Fruit fly (Drosophila melanogaster): ENCODE data around the gene rod.

The rod gene

DNA sequence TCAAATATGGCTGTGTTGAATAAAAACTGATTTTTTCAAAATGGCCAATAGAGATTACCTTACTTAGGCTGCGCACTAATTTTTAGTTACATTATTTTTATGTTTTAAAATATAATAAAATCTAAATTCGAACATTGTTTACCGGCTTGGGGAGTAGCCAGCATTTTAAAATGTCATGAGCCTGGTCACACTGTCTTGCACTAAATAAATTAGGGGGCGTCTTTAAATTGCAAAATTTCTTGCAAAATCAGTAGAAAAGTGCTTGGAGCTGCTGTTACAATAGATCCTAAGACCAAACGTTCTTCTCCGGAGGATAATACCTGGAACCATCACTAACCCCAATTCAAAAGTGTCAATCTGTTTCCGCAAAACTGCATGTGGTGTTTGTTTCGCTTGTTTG is 37.0 kb downstream of the rod start, which contains the start of gene pasha (continued):
- no peak for TF ChIP-seq D (optimal IDR thresholded peaks at IDR 0.05)
- TF ChIP-seq D (GFP tag; optimal IDR thresholded peaks at IDR 0.05), result no peak
- TF ChIP-seq Dad (GFP tag; optimal IDR thresholded peaks at IDR 0.05), result no peak
- TF ChIP-seq so (GFP tag; IDR thresholded peaks at IDR 0.05), result no peak
- TF ChIP-seq HLH4C (GFP tag; IDR thresholded peaks at IDR 0.05; ENCODE audit: partially characterized antibody), result no peak
- no peak for TF ChIP-seq CG6254 (GFP tag; optimal IDR thresholded peaks at IDR 0.05)
- TF ChIP-seq cg (GFP tag; optimal IDR thresholded peaks at IDR 0.05), result no peak
- TF ChIP-seq CG9215 (GFP tag; IDR thresholded peaks at IDR 0.05), result no peak
- TF ChIP-seq CG34224 (GFP tag; IDR thresholded peaks at IDR 0.05; ENCODE audit: partially characterized antibody), result no peak
- TF ChIP-seq fd96Cb (tag; optimal IDR thresholded peaks at IDR 0.05), result no peak
- TF ChIP-seq lmd (GFP tag; IDR thresholded peaks at IDR 0.05), result no peak
- no peak for TF ChIP-seq her (GFP tag; optimal IDR thresholded peaks at IDR 0.05)
- no peak for TF ChIP-seq CG12236 (GFP tag; optimal IDR thresholded peaks at IDR 0.05)
- no peak for TF ChIP-seq rib (GFP tag; IDR thresholded peaks at IDR 0.05)
- TF ChIP-seq CG1603 (tag; optimal IDR thresholded peaks at IDR 0.05), result no peak
- TF ChIP-seq MESR4 (GFP tag; optimal IDR thresholded peaks at IDR 0.05), result peak; percentile 19
- TF ChIP-seq CG1233 (GFP tag; optimal IDR thresholded peaks at IDR 0.05), result no peak
- TF ChIP-seq CkIIα-i1 (GFP tag; IDR thresholded peaks at IDR 0.05), result no peak
- no peak for TF ChIP-seq Ravus (GFP tag; IDR thresholded peaks at IDR 0.05)
- no peak for TF ChIP-seq Oaz (GFP tag; IDR thresholded peaks at IDR 0.05)
- no peak for TF ChIP-seq Neu2 (GFP tag; optimal IDR thresholded peaks at IDR 0.05; ENCODE audit: borderline replicate concordance)
- no peak for TF ChIP-seq CG11247 (GFP tag; IDR thresholded peaks at IDR 0.05)
- no peak for TF ChIP-seq run (tag; optimal IDR thresholded peaks at IDR 0.05)
- TF ChIP-seq vfl (GFP tag; optimal IDR thresholded peaks at IDR 0.05), result no peak
- TF ChIP-seq CG7786 (GFP tag; optimal IDR thresholded peaks at IDR 0.05), result no peak
- no peak for TF ChIP-seq Mad (GFP tag; optimal IDR thresholded peaks at IDR 0.05)
- TF ChIP-seq CG14050 (GFP tag; IDR thresholded peaks at IDR 0.05), result no peak
- no peak for TF ChIP-seq CG11696 (GFP tag; IDR thresholded peaks at IDR 0.05)
- no peak for TF ChIP-seq ase (GFP tag; IDR thresholded peaks at IDR 0.05)
- no peak for TF ChIP-seq CG3838 (GFP tag; optimal IDR thresholded peaks at IDR 0.05)
- TF ChIP-seq CG8388 (GFP tag; optimal IDR thresholded peaks at IDR 0.05), result no peak
- TF ChIP-seq HmgZ (tag; optimal IDR thresholded peaks at IDR 0.05), result no peak
- TF ChIP-seq Camta (GFP tag; optimal IDR thresholded peaks at IDR 0.05), result no peak
- TF ChIP-seq CG31388 (GFP tag; optimal IDR thresholded peaks at IDR 0.05), result no peak
- TF ChIP-seq Atf-2 (GFP tag; optimal IDR thresholded peaks at IDR 0.05), result no peak
- no peak for TF ChIP-seq tap (tag; optimal IDR thresholded peaks at IDR 0.05)
- TF ChIP-seq pzg (GFP tag; optimal IDR thresholded peaks at IDR 0.05), result peak; percentile 35
- TF ChIP-seq NC2α (GFP tag; optimal IDR thresholded peaks at IDR 0.05), result no peak
- TF ChIP-seq CG8478 (optimal IDR thresholded peaks at IDR 0.05), result no peak
- TF ChIP-seq pros (GFP tag; optimal IDR thresholded peaks at IDR 0.05), result no peak
- peak; percentile 3 for TF ChIP-seq lbe (GFP tag; optimal IDR thresholded peaks at IDR 0.05)
- TF ChIP-seq CG14667 (GFP tag; IDR thresholded peaks at IDR 0.05), result no peak
- no peak for TF ChIP-seq psq (GFP tag; optimal IDR thresholded peaks at IDR 0.05)
- TF ChIP-seq Dll (GFP tag; IDR thresholded peaks at IDR 0.05; ENCODE audit: partially characterized antibody), result 0 out of 4 replicates have a peak, but pooled peaks have one; percentile 20
- no peak for TF ChIP-seq pnt (GFP tag; optimal IDR thresholded peaks at IDR 0.05)
- TF ChIP-seq Oli (tag; optimal IDR thresholded peaks at IDR 0.05), result no peak
- TF ChIP-seq abd-A (tag; optimal IDR thresholded peaks at IDR 0.05), result no peak
- TF ChIP-seq HLH3B (GFP tag; IDR thresholded peaks at IDR 0.05), result no peak
- TF ChIP-seq Atf3 (GFP tag; optimal IDR thresholded peaks at IDR 0.05), result no peak
- peak; percentile 1 for TF ChIP-seq CG12659 (GFP tag; optimal IDR thresholded peaks at IDR 0.05)
- TF ChIP-seq pfk (GFP tag; optimal IDR thresholded peaks at IDR 0.05), result no peak
- peak; percentile 70 for TF ChIP-seq vvl (GFP tag; IDR thresholded peaks at IDR 0.05)
- no peak for TF ChIP-seq CG13287 (GFP tag; IDR thresholded peaks at IDR 0.05; ENCODE audit: partially characterized antibody)

Measured in whole organism, embryonic.